Fruit fly (Drosophila melanogaster) whole organism, wandering third instar larva: Measurements from ENCODE around the gene Mlc2.

Source experiments
- Abd-B ChIP-seq: fragments of >200 bp; optimal IDR thresholded peaks from 2 replicates; lab custom pipeline; 2017; ENCODE audit warnings: missing biosample characterization, missing genetic modification characterization
- CG32264 ChIP-seq: fragments of 200-800 bp; sonication (Bioruptor generic); optimal IDR thresholded peaks from 2 replicates; lab custom pipeline; 2016; ENCODE audit warnings: missing biosample characterization, missing genetic modification characterization
- CG9705 ChIP-seq: fragments of 200-800 bp; sonication (Bioruptor generic); optimal IDR thresholded peaks from 2 replicates; lab custom pipeline; 2018; ENCODE audit warnings: missing biosample characterization, mild to moderate bottlenecking, missing genetic modification characterization
- CrebA ChIP-seq: fragments of 200-800 bp; sonication (Bioruptor generic); optimal IDR thresholded peaks from 2 replicates; lab custom pipeline; 2016; ENCODE audit warnings: missing biosample characterization, mild to moderate bottlenecking, missing genetic modification characterization, borderline replicate concordance
- Dfd ChIP-seq: fragments of >200 bp; optimal IDR thresholded peaks from 2 replicates; lab custom pipeline; 2017; ENCODE audit warnings: missing biosample characterization, missing genetic modification characterization
- Dif ChIP-seq: fragments of 200-275, 200-300 bp; sonication (Bioruptor generic); optimal IDR thresholded peaks from 2 replicates; lab custom pipeline; 2018; ENCODE audit warnings: missing biosample characterization, missing genetic modification characterization; ENCODE audit not compliant: partially characterized antibody
- GATAd ChIP-seq: sonication (Bioruptor generic); optimal IDR thresholded peaks from 2 replicates; lab custom pipeline; 2016; ENCODE audit warnings: missing biosample characterization, missing genetic modification characterization
- HLH106 ChIP-seq: fragments of 200-800 bp; optimal IDR thresholded peaks from 3 replicates; lab custom pipeline; 2019; ENCODE audit warnings: missing biosample characterization, mild to moderate bottlenecking, missing genetic modification characterization, moderate library complexity
- Hnf4 ChIP-seq: fragments of 200-800 bp; sonication (Bioruptor generic); optimal IDR thresholded peaks from 2 replicates; lab custom pipeline; 2016; ENCODE audit warnings: missing biosample characterization, mild to moderate bottlenecking, missing genetic modification characterization
- Hr78 ChIP-seq: fragments of >200 bp; optimal IDR thresholded peaks from 2 replicates; lab custom pipeline; 2017; ENCODE audit warnings: missing biosample characterization, missing genetic modification characterization
- Hr83 ChIP-seq: fragments of 200-300 bp; sonication (Bioruptor generic); optimal IDR thresholded peaks from 2 replicates; lab custom pipeline; 2016; ENCODE audit warnings: missing biosample characterization, mild to moderate bottlenecking, missing genetic modification characterization, moderate library complexity; ENCODE audit not compliant: poor library complexity, severe bottlenecking
- Jra ChIP-seq: sonication (Bioruptor generic); optimal IDR thresholded peaks from 2 replicates; lab custom pipeline; 2016; ENCODE audit warnings: missing biosample characterization, missing genetic modification characterization
- Mio ChIP-seq: sonication (Bioruptor generic); optimal IDR thresholded peaks from 2 replicates; lab custom pipeline; 2016; ENCODE audit warnings: missing biosample characterization, missing genetic modification characterization
- Myc ChIP-seq: fragments of >200 bp; optimal IDR thresholded peaks from 2 replicates; lab custom pipeline; 2017
- N ChIP-seq: fragments of >200 bp; optimal IDR thresholded peaks from 2 replicates; lab custom pipeline; 2018; ENCODE audit warnings: missing biosample characterization, missing external identifiers, missing genetic modification characterization
- OdsH ChIP-seq: fragments of 200-800 bp; sonication (Bioruptor generic); optimal IDR thresholded peaks from 2 replicates; lab custom pipeline; 2016; ENCODE audit warnings: missing biosample characterization, mild to moderate bottlenecking, missing genetic modification characterization
- Rel ChIP-seq, 2 experiments: fragments of 200-800 bp; sonication (Bioruptor generic) in 1 of 2; optimal IDR thresholded peaks; 2 replicates in 1 of 2; 3 replicates in 1 of 2; lab custom pipeline; 2016 to 2019; ENCODE audit warnings: mild to moderate bottlenecking in 2 of 2, missing biosample characterization in 2 of 2, missing genetic modification characterization in 2 of 2, moderate library complexity in 1 of 2
- Sp1 ChIP-seq: fragments of 200-800 bp; sonication (Bioruptor generic); optimal IDR thresholded peaks from 3 replicates; lab custom pipeline; 2019; ENCODE audit warnings: missing biosample characterization, mild to moderate bottlenecking, missing genetic modification characterization, moderate library complexity
- Vsx2 ChIP-seq: fragments of 200-300, 225-300 bp; sonication (Bioruptor generic); optimal IDR thresholded peaks from 2 replicates; lab custom pipeline; 2018; ENCODE audit warnings: missing biosample characterization, missing genetic modification characterization; ENCODE audit not compliant: partially characterized antibody
- br ChIP-seq: fragments of 200-800 bp; sonication (Bioruptor generic); optimal IDR thresholded peaks from 2 replicates; lab custom pipeline; 2016; ENCODE audit warnings: missing biosample characterization, missing genetic modification characterization
- brk ChIP-seq: fragments of 200-800 bp; sonication (Bioruptor generic); optimal IDR thresholded peaks from 2 replicates; lab custom pipeline; 2016; ENCODE audit warnings: missing biosample characterization, mild to moderate bottlenecking, missing genetic modification characterization
- dl ChIP-seq, 2 experiments: fragments of 175-275, 200-275 bp in 1 of 2; fragments of 200-275 bp in 1 of 2; sonication (Bioruptor generic); optimal IDR thresholded peaks; lab custom pipeline; 2018; ENCODE audit warnings: mild to moderate bottlenecking in 2 of 2, missing biosample characterization in 2 of 2, missing genetic modification characterization in 2 of 2, moderate library complexity in 2 of 2; ENCODE audit not compliant: partially characterized antibody in 2 of 2, insufficient read depth in 1 of 2
- dmrt93B ChIP-seq: fragments of 200-800 bp; sonication (Bioruptor generic); optimal IDR thresholded peaks from 2 replicates; lab custom pipeline; 2018; ENCODE audit warnings: missing biosample characterization, mild to moderate bottlenecking, missing genetic modification characterization
- dsf ChIP-seq: sonication (Bioruptor generic); optimal IDR thresholded peaks from 2 replicates; lab custom pipeline; 2016; ENCODE audit warnings: missing biosample characterization, missing genetic modification characterization, borderline replicate concordance
- ey ChIP-seq: fragments of 200-800 bp; sonication (Bioruptor generic); optimal IDR thresholded peaks from 2 replicates; lab custom pipeline; 2016; ENCODE audit warnings: missing biosample characterization, missing genetic modification characterization
- foxo ChIP-seq, 2 experiments: fragments of 200-800 bp; sonication (Bioruptor generic); optimal IDR thresholded peaks; 2 replicates in 1 of 2; 3 replicates in 1 of 2; lab custom pipeline; 2016 to 2017; ENCODE audit warnings: missing biosample characterization in 2 of 2, missing genetic modification characterization in 2 of 2
- fru ChIP-seq: fragments of 200-800 bp; sonication (Bioruptor generic); optimal IDR thresholded peaks from 3 replicates; lab custom pipeline; 2016; ENCODE audit warnings: missing biosample characterization, mild to moderate bottlenecking, missing genetic modification characterization
- h ChIP-seq: fragments of 200-800 bp; sonication (Bioruptor generic); optimal IDR thresholded peaks from 3 replicates; lab custom pipeline; 2016; ENCODE audit warnings: missing biosample characterization, mild to moderate bottlenecking, missing genetic modification characterization
- jim ChIP-seq: fragments of 175-275, 200-325 bp; sonication (Bioruptor generic); optimal IDR thresholded peaks from 2 replicates; lab custom pipeline; 2016; ENCODE audit warnings: missing biosample characterization, mild to moderate bottlenecking, missing genetic modification characterization
- lola ChIP-seq: fragments of >200 bp; optimal IDR thresholded peaks from 2 replicates; lab custom pipeline; 2017; ENCODE audit warnings: missing biosample characterization, missing genetic modification characterization
- pan ChIP-seq: fragments of >200 bp; optimal IDR thresholded peaks from 2 replicates; lab custom pipeline; 2017
- psq ChIP-seq: fragments of 200-800 bp; sonication (Bioruptor generic); optimal IDR thresholded peaks from 3 replicates; lab custom pipeline; 2017; ENCODE audit warnings: missing biosample characterization, mild to moderate bottlenecking, missing genetic modification characterization, moderate library complexity
- rgr ChIP-seq: fragments of 200-800 bp; sonication (Bioruptor generic); optimal IDR thresholded peaks from 3 replicates; lab custom pipeline; 2016; ENCODE audit warnings: missing biosample characterization, mild to moderate bottlenecking, missing genetic modification characterization
- sage ChIP-seq: fragments of 200-800 bp; sonication (Bioruptor generic); optimal IDR thresholded peaks from 2 replicates; lab custom pipeline; 2016; ENCODE audit warnings: missing biosample characterization, mild to moderate bottlenecking, missing genetic modification characterization
- sv ChIP-seq: fragments of 200-800 bp; sonication (Bioruptor generic); optimal IDR thresholded peaks from 3 replicates; lab custom pipeline; 2016; ENCODE audit warnings: missing biosample characterization, missing genetic modification characterization
- tai ChIP-seq: sonication (Bioruptor generic); optimal IDR thresholded peaks from 2 replicates; lab custom pipeline; 2016; ENCODE audit warnings: missing biosample characterization, missing genetic modification characterization
- usp ChIP-seq: fragments of >200 bp; optimal IDR thresholded peaks from 2 replicates; lab custom pipeline; 2017; ENCODE audit warnings: missing biosample characterization, missing genetic modification characterization
- woc ChIP-seq: sonication (Bioruptor generic); optimal IDR thresholded peaks from 2 replicates; lab custom pipeline; 2016; ENCODE audit warnings: missing biosample characterization, mild to moderate bottlenecking, missing genetic modification characterization

Mlc2 gene

dm6 chr3R:30210560-30210959, 36.2 kb upstream of the Mlc2 start, which contains the start of gene CecA1:
CecA1 (plus strand) TSS chr3R:30210874.
- TF ChIP-seq tai (no peak), Rel (GFP tag; optimal IDR thresholded peaks at IDR 0.05; lab: Kevin White, UChicago) (no peak), Rel (tag; optimal IDR thresholded peaks at IDR 0.05; lab: Kevin White, UChicago) (peak; percentile 91)

dm6 chr3R:30209648-30210047, 35.3 kb upstream of the Mlc2 start, which contains the start of gene Anp:
Anp (plus strand) TSS chr3R:30209948.
- TF ChIP-seq Myc (lab: Kevin White, UChicago): no peak
- TF ChIP-seq jim (GFP tag; lab: Kevin White, UChicago): no peak
- no peak for TF ChIP-seq Hr83
- TF ChIP-seq GATAd (GFP tag; lab: Kevin White, UChicago): no peak
- no peak for TF ChIP-seq pan
- TF ChIP-seq Hnf4 (GFP tag; lab: Kevin White, UChicago): no peak
- no peak for TF ChIP-seq tai
- TF ChIP-seq psq (GFP tag; lab: Kevin White, UChicago): no peak
- no peak for TF ChIP-seq br
- no peak for TF ChIP-seq Vsx2 (GFP tag; lab: Kevin White, UChicago)
- no peak for TF ChIP-seq Hr78 (GFP tag; lab: Kevin White, UChicago)
- TF ChIP-seq foxo (GFP tag; optimal IDR thresholded peaks at IDR 0.05; lab: Kevin White, UChicago): no peak
- TF ChIP-seq lola (GFP tag; lab: Kevin White, UChicago): no peak
- TF ChIP-seq rgr (GFP tag; lab: Kevin White, UChicago): no peak
- TF ChIP-seq Rel (GFP tag; optimal IDR thresholded peaks at IDR 0.05; lab: Kevin White, UChicago): no peak
- TF ChIP-seq Rel (tag; optimal IDR thresholded peaks at IDR 0.05; lab: Kevin White, UChicago): no peak
- no peak for TF ChIP-seq ey (GFP tag; lab: Kevin White, UChicago)

- TF ChIP-seq N (no peak), sv (GFP tag; lab: Kevin White, UChicago) (peak; percentile 56), HLH106 (tag; lab: Kevin White, UChicago) (peak; percentile 67), Hr83 (peak; percentile 82), sage (GFP tag; lab: Kevin White, UChicago) (no peak), Myc (lab: Kevin White, UChicago) (peak; percentile 53), h (GFP tag; lab: Kevin White, UChicago) (peak; percentile 84), woc (GFP tag; lab: Kevin White, UChicago) (peak; percentile 29), jim (GFP tag; lab: Kevin White, UChicago) (no peak), foxo (GFP tag; optimal IDR thresholded peaks at IDR 0.05; lab: Kevin White, UChicago) (peak in 1 of 2 experiments; percentile 44), dl (GFP tag; optimal IDR thresholded peaks at IDR 0.05; lab: Kevin White, UChicago; ENCODE audit: insufficient read depth in 1 of 2, partially characterized antibody in 2 of 2) (no peak), Sp1 (GFP tag; lab: Kevin White, UChicago) (peak; percentile 77), CG9705 (peak; percentile 70), Rel (GFP tag; optimal IDR thresholded peaks at IDR 0.05; lab: Kevin White, UChicago) (no peak), Rel (tag; optimal IDR thresholded peaks at IDR 0.05; lab: Kevin White, UChicago) (peak; percentile 49), fru (GFP tag; lab: Kevin White, UChicago) (peak; percentile 55), Dfd (no peak), dsf (peak; percentile 36), Jra (GFP tag; lab: Kevin White, UChicago) (peak; percentile 34), br (peak; percentile 39), tai (no peak), GATAd (GFP tag; lab: Kevin White, UChicago) (peak; percentile 45), Dif (GFP tag; lab: Kevin White, UChicago) (no peak), lola (GFP tag; lab: Kevin White, UChicago) (no peak), Hnf4 (GFP tag; lab: Kevin White, UChicago) (peak; percentile 34), ey (GFP tag; lab: Kevin White, UChicago) (peak; percentile 13), Abd-B (GFP tag; lab: Kevin White, UChicago) (no peak), CrebA (GFP tag; lab: Kevin White, UChicago) (no peak), Mio (no peak), psq (GFP tag; lab: Kevin White, UChicago) (peak; percentile 47), rgr (GFP tag; lab: Kevin White, UChicago) (peak; percentile 69), dmrt93B (GFP tag; lab: Kevin White, UChicago) (peak; percentile 64), Hr78 (GFP tag; lab: Kevin White, UChicago) (no peak), usp (GFP tag; lab: Kevin White, UChicago) (no peak), brk (no peak), pan (no peak), CG32264 (GFP tag; lab: Kevin White, UChicago) (no peak), OdsH (GFP tag; lab: Kevin White, UChicago) (peak; percentile 42), Vsx2 (GFP tag; lab: Kevin White, UChicago) (no peak)
Observed at dm6 chr3R:30208766-30209484, 34.6 kb upstream of the Mlc2 start, which contains the start of gene RpS7. RpS7 (minus strand) TSS chr3R:30209020.
